Fruit fly (Drosophila melanogaster): ENCODE results near the gene Teh4.
A peak's percentile ranks its signal among the peaks of the same experiment; 100 is the strongest.

Teh4 gene

dm6 chr3L:4219291-4220228 lies 41.5 kb upstream of the Teh4 start (continued):
- TF ChIP-seq pfk (GFP tag; optimal IDR thresholded peaks at IDR 0.05): no peak
- no peak for TF ChIP-seq Rfx (GFP tag; IDR thresholded peaks at IDR 0.05)
- no peak for TF ChIP-seq CG10366 (GFP tag; IDR thresholded peaks at IDR 0.05)
- peak; percentile 30 for TF ChIP-seq CG2875 (GFP tag; optimal IDR thresholded peaks at IDR 0.05)
- TF ChIP-seq ewg (GFP tag; optimal IDR thresholded peaks at IDR 0.05): no peak
- TF ChIP-seq Fer1 (GFP tag; optimal IDR thresholded peaks at IDR 0.05): no peak
- TF ChIP-seq cato (GFP tag; optimal IDR thresholded peaks at IDR 0.05; ENCODE audit: borderline replicate concordance): no peak
- no peak for TF ChIP-seq CG11695 (GFP tag; IDR thresholded peaks at IDR 0.05)
- no peak for TF ChIP-seq B-H1 (GFP tag; IDR thresholded peaks at IDR 0.05)
- TF ChIP-seq CG8944 (GFP tag; optimal IDR thresholded peaks at IDR 0.05): no peak
- peak; percentile 17 for TF ChIP-seq twi (tag; optimal IDR thresholded peaks at IDR 0.05)
- TF ChIP-seq CG12219 (GFP tag; optimal IDR thresholded peaks at IDR 0.05): peak; percentile 22
- no peak for TF ChIP-seq Oli (tag; optimal IDR thresholded peaks at IDR 0.05)
- TF ChIP-seq sqz (GFP tag; optimal IDR thresholded peaks at IDR 0.05): no peak
- no peak for TF ChIP-seq CG18011 (GFP tag; optimal IDR thresholded peaks at IDR 0.05)
- TF ChIP-seq Hey (tag; optimal IDR thresholded peaks at IDR 0.05): peak; percentile 70
- peak; percentile 44 for TF ChIP-seq CG32532 (GFP tag; IDR thresholded peaks at IDR 0.05)
- no peak for TF ChIP-seq dysf (GFP tag; IDR thresholded peaks at IDR 0.05)
- TF ChIP-seq gem (tag; optimal IDR thresholded peaks at IDR 0.05): no peak
- TF ChIP-seq CG1603 (tag; optimal IDR thresholded peaks at IDR 0.05): no peak
- no peak for TF ChIP-seq Dp (GFP tag; optimal IDR thresholded peaks at IDR 0.05)
- TF ChIP-seq CG8388 (GFP tag; optimal IDR thresholded peaks at IDR 0.05): no peak
- TF ChIP-seq Vsx1 (GFP tag; optimal IDR thresholded peaks at IDR 0.05): peak; percentile 72
- TF ChIP-seq gce (GFP tag; IDR thresholded peaks at IDR 0.05): no peak
- TF ChIP-seq CG16813 (GFP tag; IDR thresholded peaks at IDR 0.05; ENCODE audit: partially characterized antibody): no peak
- TF ChIP-seq pros (GFP tag; optimal IDR thresholded peaks at IDR 0.05): peak; percentile 55
- TF ChIP-seq CG15601 (tag; optimal IDR thresholded peaks at IDR 0.05): no peak
- TF ChIP-seq btn (GFP tag; optimal IDR thresholded peaks at IDR 0.05): no peak
- no peak for TF ChIP-seq Blimp-1 (GFP tag; optimal IDR thresholded peaks at IDR 0.05)
- TF ChIP-seq Ets65A (GFP tag): no peak
- peak; percentile 37; the same call in 1 of the 3 replicates for TF ChIP-seq ci (GFP tag; IDR thresholded peaks at IDR 0.05)
- no peak for TF ChIP-seq D19B (GFP tag; optimal IDR thresholded peaks at IDR 0.05)
- no peak for TF ChIP-seq insv (GFP tag; optimal IDR thresholded peaks at IDR 0.05)
- TF ChIP-seq pita (GFP tag; optimal IDR thresholded peaks at IDR 0.05): no peak
- peak; percentile 99 for TF ChIP-seq exex (tag; optimal IDR thresholded peaks at IDR 0.05)
- no peak for TF ChIP-seq CG14667 (GFP tag; IDR thresholded peaks at IDR 0.05)
- TF ChIP-seq Hr78 (GFP tag; optimal IDR thresholded peaks at IDR 0.05): peak in 1 of 2 experiments; percentile 95
- TF ChIP-seq Lhr (GFP tag; optimal IDR thresholded peaks at IDR 0.05): no peak
- TF ChIP-seq bbx (GFP tag; IDR thresholded peaks at IDR 0.05; ENCODE audit: partially characterized antibody): no peak
- TF ChIP-seq CG34376 (GFP tag; optimal IDR thresholded peaks at IDR 0.05): peak; percentile 88
- no peak for TF ChIP-seq h (optimal IDR thresholded peaks at IDR 0.05)
- TF ChIP-seq croc (GFP tag; conservative IDR thresholded peaks at IDR 0.05): no peak
- no peak for TF ChIP-seq Nf-YC (tag; optimal IDR thresholded peaks at IDR 0.05)
- peak; percentile 96 for TF ChIP-seq CG6654 (GFP tag; optimal IDR thresholded peaks at IDR 0.05)
- no peak for TF ChIP-seq Bdp1 (GFP tag; optimal IDR thresholded peaks at IDR 0.05)
- TF ChIP-seq CG6765 (GFP tag; optimal IDR thresholded peaks at IDR 0.05): no peak
- TF ChIP-seq CG3407 (GFP tag; optimal IDR thresholded peaks at IDR 0.05): no peak
- no peak for TF ChIP-seq Side (GFP tag; optimal IDR thresholded peaks at IDR 0.05)

All from whole organism, embryonic.